Fruit fly (Drosophila melanogaster) whole organism, embryonic: ENCODE results near the gene CG1785.

Experiments
- Asciz ChIP-seq: fragments of 200-800 bp; sonication (Bioruptor generic); optimal IDR thresholded peaks from 2 replicates; lab custom pipeline; 2017; ENCODE audit warnings: missing biosample characterization, mild to moderate bottlenecking, missing genetic modification characterization, missing genetic modification reagents
- CG10274 ChIP-seq: fragments of 200-800 bp; sonication (Bioruptor generic); optimal IDR thresholded peaks from 3 replicates; lab custom pipeline; 2017; ENCODE audit warnings: missing biosample characterization, mild to moderate bottlenecking, missing genetic modification characterization
- CG10979 ChIP-seq: fragments of 200-800 bp; sonication (Bioruptor generic); optimal IDR thresholded peaks from 2 replicates; lab custom pipeline; 2018; ENCODE audit warnings: missing biosample characterization, mild to moderate bottlenecking, missing genetic modification characterization, moderate library complexity
- CG12071 ChIP-seq: fragments of 200-800 bp; sonication (Bioruptor generic); optimal IDR thresholded peaks from 3 replicates; lab custom pipeline; 2018; ENCODE audit warnings: missing biosample characterization, mild to moderate bottlenecking, missing genetic modification characterization
- CG12744 ChIP-seq: fragments of 200-800 bp; sonication (Bioruptor generic); optimal IDR thresholded peaks from 2 replicates; lab custom pipeline; 2016; ENCODE audit warnings: missing biosample characterization, missing genetic modification characterization
- CG13123 ChIP-seq: fragments of 200-800 bp; sonication (Bioruptor generic); optimal IDR thresholded peaks from 2 replicates; lab custom pipeline; 2016; ENCODE audit warnings: missing biosample characterization, missing genetic modification characterization
- CG13296 ChIP-seq: fragments of 200-800 bp; sonication (Bioruptor generic); optimal IDR thresholded peaks from 3 replicates; lab custom pipeline; 2018; ENCODE audit warnings: missing biosample characterization, mild to moderate bottlenecking, missing genetic modification characterization
- CG1602 ChIP-seq: fragments of 200-800 bp; sonication (Bioruptor generic); optimal IDR thresholded peaks from 3 replicates; lab custom pipeline; 2016; ENCODE audit warnings: missing biosample characterization, missing genetic modification characterization
- CG18619 ChIP-seq: fragments of 200-800 bp; sonication (Bioruptor generic); optimal IDR thresholded peaks from 3 replicates; lab custom pipeline; 2017; ENCODE audit warnings: missing biosample characterization, mild to moderate bottlenecking, missing genetic modification characterization
- CG18764 ChIP-seq: fragments of 200-800 bp; sonication (Bioruptor generic); optimal IDR thresholded peaks from 3 replicates; lab custom pipeline; 2016; ENCODE audit warnings: missing biosample characterization, missing genetic modification characterization
- CG31388 ChIP-seq: fragments of 200-800 bp; sonication (Bioruptor generic); optimal IDR thresholded peaks from 2 replicates; lab custom pipeline; 2016; ENCODE audit warnings: missing biosample characterization, missing genetic modification characterization
- CG31441 ChIP-seq: fragments of 200-800 bp; sonication (Bioruptor generic); IDR thresholded peaks from 2 replicates; pipeline ENCODE4 v1.3.6; 2022; ENCODE audit warnings: missing biosample characterization, missing genetic modification characterization
- CG34422 ChIP-seq: fragments of 200-800 bp; sonication (Bioruptor generic); IDR thresholded peaks from 3 replicates; pipeline ENCODE4 v1.3.6; 2022; ENCODE audit warnings: missing biosample characterization, missing genetic modification characterization
- CG4730 ChIP-seq: fragments of 200-800 bp; sonication (Bioruptor generic); IDR thresholded peaks from 2 replicates; pipeline ENCODE4 v1.3.6; 2022; ENCODE audit warnings: missing biosample characterization, missing genetic modification characterization
- CG7372 ChIP-seq: fragments of 200-800 bp; sonication (Bioruptor generic); IDR thresholded peaks from 2 replicates; pipeline ENCODE4 v1.3.6; 2022; ENCODE audit warnings: missing biosample characterization, missing genetic modification characterization
- CG9727 ChIP-seq: fragments of 200-800 bp; sonication (Bioruptor generic); optimal IDR thresholded peaks from 3 replicates; lab custom pipeline; 2017; ENCODE audit warnings: missing biosample characterization, mild to moderate bottlenecking, missing genetic modification characterization
- CHES-1-like ChIP-seq: fragments of 200-800 bp; sonication (Bioruptor generic); optimal IDR thresholded peaks from 2 replicates; lab custom pipeline; 2016; ENCODE audit warnings: missing biosample characterization, missing genetic modification characterization
- CrebB ChIP-seq: fragments of 200-800 bp; sonication (Bioruptor generic); optimal IDR thresholded peaks from 3 replicates; lab custom pipeline; 2018; ENCODE audit warnings: missing biosample characterization, mild to moderate bottlenecking, missing genetic modification characterization
- Gug ChIP-seq: fragments of 200-800 bp; sonication (Bioruptor generic); IDR thresholded peaks from 4 replicates; pipeline ENCODE4 v1.3.6; 2022; ENCODE audit warnings: missing biosample characterization, missing genetic modification characterization
- H2.0 ChIP-seq: fragments of 200-800 bp; sonication (Bioruptor generic); IDR thresholded peaks from 2 replicates; pipeline ENCODE4 v1.3.6; 2022; ENCODE audit warnings: missing biosample characterization, missing genetic modification characterization
- Hmr ChIP-seq: fragments of 200-800 bp; sonication (Bioruptor generic); optimal IDR thresholded peaks from 3 replicates; lab custom pipeline; 2017; ENCODE audit warnings: mild to moderate bottlenecking, missing biosample characterization, missing genetic modification reagents, missing genetic modification characterization
- Pdp1 ChIP-seq, 2 experiments: fragments of 200-800 bp; sonication (Bioruptor generic); optimal IDR thresholded peaks; 3 replicates each; lab custom pipeline; 2016; ENCODE audit warnings: missing biosample characterization in 2 of 2, missing genetic modification characterization in 2 of 2, mild to moderate bottlenecking in 1 of 2, moderate library complexity in 1 of 2
- Spps ChIP-seq: fragments of 200-800 bp; sonication (Bioruptor generic); optimal IDR thresholded peaks from 2 replicates; lab custom pipeline; 2018; ENCODE audit warnings: missing biosample characterization, mild to moderate bottlenecking, missing genetic modification characterization
- Trl ChIP-seq, 3 experiments: fragments of >200 bp in 2 of 3; fragments of 200-800 bp in 1 of 3; sonication (Bioruptor generic) in 1 of 3; optimal IDR thresholded peaks; 2 replicates in 1 of 3; 3 replicates in 2 of 3; lab custom pipeline; 2016 to 2017; ENCODE audit warnings: missing biosample characterization in 1 of 3, missing genetic modification characterization in 1 of 3
- aop ChIP-seq: fragments of 200-800 bp; sonication (Bioruptor generic); IDR thresholded peaks from 2 replicates; pipeline ENCODE4 v1.3.6; 2022; ENCODE audit warnings: missing biosample characterization, missing genetic modification characterization
- ara ChIP-seq: fragments of 200-800 bp; sonication (Bioruptor generic); IDR thresholded peaks from 2 replicates; pipeline ENCODE4 v1.3.6; 2022; ENCODE audit warnings: missing biosample characterization, missing genetic modification characterization
- ato ChIP-seq: fragments of 200-800 bp; sonication (Bioruptor generic); IDR thresholded peaks from 2 replicates; pipeline ENCODE4 v1.3.6; 2022; ENCODE audit warnings: missing biosample characterization, missing genetic modification characterization; ENCODE audit not compliant: partially characterized antibody
- caup ChIP-seq: fragments of 200-800 bp; sonication (Bioruptor generic); optimal IDR thresholded peaks from 3 replicates; lab custom pipeline; 2017; ENCODE audit warnings: missing biosample characterization, mild to moderate bottlenecking, missing genetic modification characterization, moderate library complexity; ENCODE audit not compliant: severe bottlenecking
- cwo ChIP-seq: fragments of 200-800 bp; sonication (Bioruptor generic); optimal IDR thresholded peaks from 3 replicates; lab custom pipeline; 2017; ENCODE audit warnings: missing biosample characterization, missing genetic modification characterization, mild to moderate bottlenecking, moderate library complexity, missing genetic modification reagents
- en ChIP-seq: fragments of 200-800 bp; sonication (Bioruptor generic); optimal IDR thresholded peaks from 2 replicates; lab custom pipeline; 2016; ENCODE audit warnings: missing biosample characterization, missing genetic modification characterization
- esg ChIP-seq: fragments of 200-800 bp; sonication (Bioruptor generic); conservative IDR thresholded peaks from 2 replicates; pipeline ENCODE4 v1.3.6; 2022; ENCODE audit warnings: missing biosample characterization, missing genetic modification characterization
- eve ChIP-seq, 2 experiments: fragments of >200 bp; optimal IDR thresholded peaks; 2 replicates each; lab custom pipeline; 2017; ENCODE audit warnings: missing biosample characterization in 2 of 2, missing genetic modification characterization in 2 of 2
- fd3F ChIP-seq: fragments of 200-800 bp; sonication (Bioruptor generic); optimal IDR thresholded peaks from 2 replicates; lab custom pipeline; 2018; ENCODE audit warnings: missing biosample characterization, mild to moderate bottlenecking, missing genetic modification characterization, moderate library complexity
- fru ChIP-seq: fragments of >200 bp; optimal IDR thresholded peaks from 2 replicates; lab custom pipeline; 2017
- gsb ChIP-seq: fragments of 200-800 bp; sonication (Bioruptor generic); IDR thresholded peaks from 2 replicates; pipeline ENCODE4 v1.3.6; 2022; ENCODE audit warnings: missing biosample characterization, missing genetic modification characterization
- gsb-n ChIP-seq: fragments of 200-800 bp; sonication (Bioruptor generic); optimal IDR thresholded peaks from 3 replicates; lab custom pipeline; 2018; ENCODE audit warnings: missing biosample characterization, mild to moderate bottlenecking, missing genetic modification characterization
- mirr ChIP-seq: fragments of 200-800 bp; sonication (Bioruptor generic); optimal IDR thresholded peaks from 3 replicates; lab custom pipeline; 2018; ENCODE audit warnings: missing biosample characterization, mild to moderate bottlenecking, missing genetic modification characterization
- nom ChIP-seq: fragments of 200-800 bp; sonication (Bioruptor generic); optimal IDR thresholded peaks from 2 replicates; lab custom pipeline; 2017; ENCODE audit warnings: missing biosample characterization, missing genetic modification characterization, mild to moderate bottlenecking, moderate library complexity, missing genetic modification reagents
- p53 ChIP-seq: fragments of 200-800 bp; sonication (Bioruptor generic); optimal IDR thresholded peaks from 2 replicates; lab custom pipeline; 2016; ENCODE audit warnings: missing biosample characterization, missing genetic modification characterization
- pan ChIP-seq, 4 experiments: fragments of >200 bp in 3 of 4; fragments of 200-800 bp in 1 of 4; sonication (Bioruptor generic) in 1 of 4; optimal IDR thresholded peaks in 3 of 4; IDR thresholded peaks in 1 of 4; 2 replicates each; pipeline versions ENCODE4 v1.3.6 to Lab custom; 2017 to 2022; ENCODE audit warnings: missing biosample characterization in 2 of 4, missing genetic modification characterization in 2 of 4, mixed read lengths in 1 of 4
- peb ChIP-seq: fragments of 200-800 bp; sonication (Bioruptor generic); IDR thresholded peaks from 2 replicates; pipeline ENCODE4 v1.3.6; 2022; ENCODE audit warnings: missing biosample characterization, missing genetic modification characterization
- salm ChIP-seq: fragments of 200-800 bp; sonication (Bioruptor generic); optimal IDR thresholded peaks from 2 replicates; lab custom pipeline; 2018; ENCODE audit warnings: missing biosample characterization, mild to moderate bottlenecking, missing genetic modification characterization
- sob ChIP-seq: fragments of 200-800 bp; sonication (Bioruptor generic); IDR thresholded peaks from 2 replicates; pipeline ENCODE4 v1.3.6; 2022; ENCODE audit warnings: missing biosample characterization, missing genetic modification characterization
- ssp ChIP-seq: fragments of 200-800 bp; sonication (Bioruptor generic); IDR thresholded peaks from 2 replicates; pipeline ENCODE4 v1.3.6; 2022; ENCODE audit warnings: missing biosample characterization, missing genetic modification characterization
- tin ChIP-seq: fragments of 200-800 bp; sonication (Bioruptor generic); optimal IDR thresholded peaks from 3 replicates; lab custom pipeline; 2016; ENCODE audit warnings: missing biosample characterization, missing genetic modification characterization
- toy ChIP-seq: fragments of 200-800 bp; sonication (Bioruptor generic); IDR thresholded peaks from 2 replicates; pipeline ENCODE4 v1.3.6; 2022; ENCODE audit warnings: missing biosample characterization, missing genetic modification characterization
- trem ChIP-seq: fragments of 200-800 bp; optimal IDR thresholded peaks from 3 replicates; lab custom pipeline; 2019; ENCODE audit warnings: missing biosample characterization, mild to moderate bottlenecking, missing genetic modification characterization, moderate library complexity
- ttk ChIP-seq: fragments of 200-800 bp; sonication (Bioruptor generic); IDR thresholded peaks from 2 replicates; pipeline ENCODE4 v2.1.2; 2022; ENCODE audit warnings: missing biosample characterization, missing genetic modification characterization
- usp ChIP-seq: fragments of >200 bp; optimal IDR thresholded peaks from 2 replicates; lab custom pipeline; 2017; ENCODE audit warnings: missing biosample characterization, missing genetic modification characterization
- wor ChIP-seq: fragments of 200-800 bp; sonication (Bioruptor generic); IDR thresholded peaks from 2 replicates; pipeline ENCODE4 v1.3.6; 2022; ENCODE audit warnings: missing biosample characterization, missing genetic modification characterization

CG1785 gene

DNA sequence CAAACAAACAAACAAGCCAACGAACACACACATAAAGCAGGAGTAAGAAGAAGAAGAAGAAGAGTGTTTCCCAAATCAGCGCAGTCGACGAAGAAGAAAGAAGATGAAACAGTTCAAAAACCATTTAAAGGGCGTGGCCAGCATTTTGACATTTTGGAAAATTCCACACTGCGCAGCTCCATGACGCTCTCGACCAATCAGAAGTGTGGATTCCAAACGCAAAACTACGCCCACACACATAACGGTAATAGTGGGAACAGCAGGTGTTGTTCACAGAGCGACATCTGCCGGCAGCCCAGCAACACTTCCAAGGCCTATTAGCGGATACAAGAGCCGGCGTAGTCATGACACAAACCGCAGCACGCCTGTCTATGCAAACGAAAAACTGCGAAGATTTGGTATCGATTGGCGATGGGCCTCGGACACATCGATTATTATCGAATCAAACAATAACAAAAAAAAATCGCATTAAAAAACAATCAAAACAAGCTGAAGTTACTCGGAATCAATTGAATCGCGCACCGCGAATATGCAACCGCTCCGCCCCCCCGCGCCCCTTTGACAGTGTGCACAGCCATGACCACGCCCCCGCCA lies 38.0 kb upstream of the CG1785 start, which contains the start of gene Rubicon (continued):
- TF ChIP-seq CG12071 (peak; percentile 3), mirr (GFP tag; lab: Kevin White, UChicago) (peak; percentile 22), toy (GFP tag; lab: Robert Waterston, UW) (no peak), en (no peak), CG10979 (tag; lab: Kevin White, UChicago) (peak; percentile 30), trem (peak; percentile 44), CG12744 (no peak), CG13123 (GFP tag; lab: Kevin White, UChicago) (no peak), Asciz (no peak), CG13296 (no peak), Pdp1 (GFP tag; optimal IDR thresholded peaks at IDR 0.05; lab: Kevin White, UChicago) (peak in 1 of 2 experiments; percentile 61), eve (GFP tag; optimal IDR thresholded peaks at IDR 0.05; lab: Kevin White, UChicago) (no peak), aop (GFP tag; lab: Robert Waterston, UW) (no peak), p53 (GFP tag; lab: Kevin White, UChicago) (peak; percentile 58), ssp (GFP tag; lab: Robert Waterston, UW) (peak; percentile 49), sob (GFP tag; lab: Robert Waterston, UW) (0 out of 2 replicates have a peak, but pooled peaks have one; percentile 43), ato (GFP tag; lab: Robert Waterston, UW) (peak; percentile 75), tin (peak; percentile 22), CG1602 (GFP tag; lab: Kevin White, UChicago) (no peak), CG31388 (GFP tag; lab: Kevin White, UChicago) (no peak), CG18764 (GFP tag; lab: Kevin White, UChicago) (no peak), Hmr (peak; percentile 82), CG4730 (no peak), nom (peak; percentile 86), usp (GFP tag; lab: Kevin White, UChicago) (no peak), CG18619 (GFP tag; lab: Kevin White, UChicago) (peak; percentile 41), fd3F (GFP tag; lab: Kevin White, UChicago) (no peak), esg (GFP tag; lab: Robert Waterston, UW) (no peak), ttk (GFP tag; lab: Robert Waterston, UW) (no peak), caup (GFP tag; lab: Kevin White, UChicago) (peak; percentile 47), pan (optimal IDR thresholded peaks at IDR 0.05; lab: Kevin White, UChicago) (no peak), pan (GFP tag; optimal IDR thresholded peaks at IDR 0.05 in 1 of 2, IDR thresholded peaks at IDR 0.05 in 1 of 2) (peak in 1 of 2 experiments; percentile 18), wor (GFP tag; lab: Robert Waterston, UW) (no peak), cwo (GFP tag; lab: Kevin White, UChicago) (no peak), Spps (tag; lab: Kevin White, UChicago) (no peak), CG7372 (GFP tag; lab: Robert Waterston, UW) (no peak), CG31441 (GFP tag; lab: Robert Waterston, UW) (no peak), CG9727 (GFP tag; lab: Kevin White, UChicago) (peak; percentile 17), CG34422 (GFP tag; lab: Robert Waterston, UW) (peak; percentile 61; the same call in 1 of the 3 replicates), Trl (optimal IDR thresholded peaks at IDR 0.05; lab: Kevin White, UChicago) (no peak), Trl (GFP tag; optimal IDR thresholded peaks at IDR 0.05; lab: Kevin White, UChicago) (peak; percentile 36), ara (GFP tag; lab: Robert Waterston, UW) (no peak), CrebB (peak; percentile 61), gsb (no peak), peb (GFP tag; lab: Robert Waterston, UW) (no peak), H2.0 (0 out of 2 replicates have a peak, but pooled peaks have one; percentile 20), salm (tag; lab: Kevin White, UChicago) (no peak), fru (lab: Kevin White, UChicago) (no peak), gsb-n (peak; percentile 36), CG10274 (GFP tag; lab: Kevin White, UChicago) (no peak), Gug (no peak), CHES-1-like (GFP tag; lab: Kevin White, UChicago) (peak; percentile 55)
